Worm (Caenorhabditis elegans): Measurements from ENCODE around the gene lec-1.

The lec-1 gene

ce11 chrII:13199674-13200215 lies 4.4 kb downstream of the lec-1 start, which contains the start of gene btf-1 (continued):
- TF ChIP-seq nhr-12 (tag; optimal IDR thresholded peaks at IDR 0.05): no peak
- no peak for TF ChIP-seq mab-5 (tag; optimal IDR thresholded peaks at IDR 0.05)
- peak; percentile 80 for TF ChIP-seq ama-1 (optimal IDR thresholded peaks at IDR 0.05)
- TF ChIP-seq F13H6.1 (tag; optimal IDR thresholded peaks at IDR 0.05): peak; percentile 76
- no peak for TF ChIP-seq unc-39 (tag; optimal IDR thresholded peaks at IDR 0.05)
- peak; percentile 53 for TF ChIP-seq Y55F3AM.14 (GFP tag; optimal IDR thresholded peaks at IDR 0.05)
- no peak for TF ChIP-seq ceh-16 (tag; optimal IDR thresholded peaks at IDR 0.05)
- TF ChIP-seq unc-55 (GFP tag; optimal IDR thresholded peaks at IDR 0.05): peak; percentile 81
- no peak for TF ChIP-seq skn-1 (tag; optimal IDR thresholded peaks at IDR 0.05)
- TF ChIP-seq nhr-10 (tag; optimal IDR thresholded peaks at IDR 0.05): no peak
- TF ChIP-seq mbf-1 (tag; optimal IDR thresholded peaks at IDR 0.05): no peak
- no peak for TF ChIP-seq nhr-237 (tag; optimal IDR thresholded peaks at IDR 0.05)
- peak; percentile 96 for TF ChIP-seq gmeb-1 (tag; optimal IDR thresholded peaks at IDR 0.05)
- TF ChIP-seq blmp-1 (tag; optimal IDR thresholded peaks at IDR 0.05; ENCODE audit: insufficient read depth): no peak

ce11 chrII:13215792-13216191 lies 20.4 kb downstream of the lec-1 start, which contains the start of gene F15D4.2:
Gene F15D4.2 (plus strand): TSS chrII:13216092.
- TF ChIP-seq ceh-82 (tag; optimal IDR thresholded peaks at IDR 0.05) (no peak), unc-39 (tag; optimal IDR thresholded peaks at IDR 0.05) (no peak), F13H6.1 (tag; optimal IDR thresholded peaks at IDR 0.05) (no peak), alr-1 (tag; optimal IDR thresholded peaks at IDR 0.05) (no peak), sma-9 (GFP tag; optimal IDR thresholded peaks at IDR 0.05) (no peak), sma-9 (tag; optimal IDR thresholded peaks at IDR 0.05) (no peak), skn-1 (tag; optimal IDR thresholded peaks at IDR 0.05) (no peak), blmp-1 (tag; optimal IDR thresholded peaks at IDR 0.05; ENCODE audit: insufficient read depth) (no peak), nhr-10 (tag; optimal IDR thresholded peaks at IDR 0.05) (no peak), lsy-2 (tag; optimal IDR thresholded peaks at IDR 0.05) (no peak), ZK546.5 (tag; optimal IDR thresholded peaks at IDR 0.05) (no peak), R02D3.7 (tag; optimal IDR thresholded peaks at IDR 0.05) (no peak), egl-27 (tag; optimal IDR thresholded peaks at IDR 0.05) (no peak), mbf-1 (tag; optimal IDR thresholded peaks at IDR 0.05) (no peak), nhr-21 (tag; optimal IDR thresholded peaks at IDR 0.05) (no peak), fos-1 (tag; optimal IDR thresholded peaks at IDR 0.05) (no peak), dmd-4 (tag; optimal IDR thresholded peaks at IDR 0.05) (no peak), lin-39 (tag; optimal IDR thresholded peaks at IDR 0.05) (no peak), gmeb-1 (tag; optimal IDR thresholded peaks at IDR 0.05) (no peak), peb-1 (tag; optimal IDR thresholded peaks at IDR 0.05) (no peak)

ce11 chrII:13219373-13219772 lies 24.0 kb downstream of the lec-1 start:
- TF ChIP-seq nhr-6 (tag; optimal IDR thresholded peaks at IDR 0.05) (no peak), unc-62 (GFP tag; optimal IDR thresholded peaks at IDR 0.05) (no peak), ceh-16 (tag; optimal IDR thresholded peaks at IDR 0.05) (no peak), fos-1 (tag; optimal IDR thresholded peaks at IDR 0.05) (no peak), ceh-82 (tag; optimal IDR thresholded peaks at IDR 0.05) (no peak), skn-1 (tag; optimal IDR thresholded peaks at IDR 0.05) (no peak), unc-39 (tag; optimal IDR thresholded peaks at IDR 0.05) (no peak), egl-27 (tag; optimal IDR thresholded peaks at IDR 0.05) (no peak), peb-1 (tag; optimal IDR thresholded peaks at IDR 0.05) (no peak), lin-39 (tag; optimal IDR thresholded peaks at IDR 0.05) (no peak), nhr-23 (tag; optimal IDR thresholded peaks at IDR 0.05) (no peak)

- no peak for TF ChIP-seq aly-2 (tag; optimal IDR thresholded peaks at IDR 0.05)
- peak; percentile 20 for TF ChIP-seq nhr-21 (tag; optimal IDR thresholded peaks at IDR 0.05)
Observed at ce11 chrII:13230489-13231196, 35.3 kb downstream of the lec-1 start.

- TF ChIP-seq egl-27 (tag; optimal IDR thresholded peaks at IDR 0.05) (no peak), lin-11 (tag; optimal IDR thresholded peaks at IDR 0.05) (no peak), nhr-6 (tag; optimal IDR thresholded peaks at IDR 0.05) (no peak), dmd-4 (tag; optimal IDR thresholded peaks at IDR 0.05) (no peak), ZK546.5 (tag; optimal IDR thresholded peaks at IDR 0.05) (no peak), blmp-1 (tag; optimal IDR thresholded peaks at IDR 0.05; ENCODE audit: insufficient read depth) (no peak), gmeb-1 (tag; optimal IDR thresholded peaks at IDR 0.05) (no peak), nhr-237 (tag; optimal IDR thresholded peaks at IDR 0.05) (no peak), ceh-16 (tag; optimal IDR thresholded peaks at IDR 0.05) (no peak), nhr-11 (tag; optimal IDR thresholded peaks at IDR 0.05) (no peak)
Observed at ce11 chrII:13233712-13234111, 38.4 kb downstream of the lec-1 start.

Measured in whole organism, L2 larva.